Worm (Caenorhabditis elegans) whole organism, mixed stage, embryonic: ENCODE data around the gene F59B10.4.

Experiments
- M03D4.4 ChIP-seq: sonication (generic microtip); optimal IDR thresholded peaks from 2 replicates; lab custom pipeline; 2017; ENCODE audit warnings: mild to moderate bottlenecking, missing genetic modification characterization, missing compliant biosample characterization
- bed-3 ChIP-seq: fragments of 200-800 bp; sonication (Bioruptor generic); optimal IDR thresholded peaks from 3 replicates; lab custom pipeline; 2018; ENCODE audit warnings: mild to moderate bottlenecking, missing genetic modification characterization, moderate library complexity, missing compliant biosample characterization
- blmp-1 ChIP-seq: fragments of 150-350 bp; optimal IDR thresholded peaks from 2 replicates; lab custom pipeline; 2014; ENCODE audit warnings: missing biosample characterization, missing genetic modification characterization
- ceh-39 ChIP-seq: fragments of 150-350 bp; optimal IDR thresholded peaks from 2 replicates; lab custom pipeline; 2014; ENCODE audit warnings: missing biosample characterization, missing genetic modification characterization
- ceh-43 ChIP-seq: fragments of 200-800 bp; sonication (Bioruptor generic); optimal IDR thresholded peaks from 2 replicates; lab custom pipeline; 2018; ENCODE audit warnings: mild to moderate bottlenecking, missing genetic modification characterization, moderate library complexity, missing compliant biosample characterization
- ceh-83 ChIP-seq: fragments of 200-800 bp; sonication (Bioruptor generic); optimal IDR thresholded peaks from 2 replicates; lab custom pipeline; 2018; ENCODE audit warnings: mild to moderate bottlenecking, missing genetic modification characterization, missing compliant biosample characterization
- ces-1 ChIP-seq: fragments of 150-350 bp; optimal IDR thresholded peaks from 2 replicates; lab custom pipeline; 2014; ENCODE audit warnings: missing biosample characterization, missing genetic modification reagents, missing genetic modification characterization
- cnd-1 ChIP-seq: fragments of 200-800 bp; sonication (Bioruptor generic); optimal IDR thresholded peaks from 2 replicates; lab custom pipeline; 2018; ENCODE audit warnings: mild to moderate bottlenecking, missing genetic modification characterization, missing compliant biosample characterization
- drap-1 ChIP-seq: fragments of 200-800 bp; sonication (Bioruptor generic); optimal IDR thresholded peaks from 3 replicates; lab custom pipeline; 2018; ENCODE audit warnings: mild to moderate bottlenecking, missing genetic modification characterization, missing compliant biosample characterization
- elt-1 ChIP-seq: sonication (generic microtip); optimal IDR thresholded peaks from 2 replicates; lab custom pipeline; 2017; ENCODE audit warnings: missing genetic modification characterization, mild to moderate bottlenecking, missing compliant biosample characterization, antibody characterized with exemption, moderate library complexity, borderline replicate concordance; ENCODE audit not compliant: insufficient read depth
- elt-3 ChIP-seq: fragments of 150-350 bp; optimal IDR thresholded peaks from 2 replicates; lab custom pipeline; 2014; ENCODE audit warnings: missing biosample characterization, missing genetic modification characterization
- flh-1 ChIP-seq: fragments of 200-800 bp; sonication (Bioruptor generic); optimal IDR thresholded peaks from 2 replicates; lab custom pipeline; 2018; ENCODE audit warnings: mild to moderate bottlenecking, missing genetic modification characterization, moderate library complexity, missing compliant biosample characterization
- ham-2 ChIP-seq: fragments of 200-800 bp; sonication (Bioruptor generic); optimal IDR thresholded peaks from 2 replicates; lab custom pipeline; 2018; ENCODE audit warnings: mild to moderate bottlenecking, missing genetic modification characterization, missing compliant biosample characterization
- hlh-1 ChIP-seq: fragments of 150-350 bp; optimal IDR thresholded peaks from 2 replicates; lab custom pipeline; 2014; ENCODE audit warnings: missing biosample characterization, missing genetic modification reagents, missing genetic modification characterization
- lin-13 ChIP-seq: fragments of 150-350 bp; optimal IDR thresholded peaks from 2 replicates; lab custom pipeline; 2014; ENCODE audit warnings: missing biosample characterization, missing genetic modification characterization
- lin-32 ChIP-seq: fragments of 200-800 bp; sonication (Bioruptor generic); optimal IDR thresholded peaks from 2 replicates; lab custom pipeline; 2018; ENCODE audit warnings: mild to moderate bottlenecking, missing genetic modification characterization, missing compliant biosample characterization
- lsy-2 ChIP-seq: fragments of 150-350 bp; optimal IDR thresholded peaks from 2 replicates; lab custom pipeline; 2014; ENCODE audit warnings: missing biosample characterization, missing genetic modification characterization
- mab-5 ChIP-seq: fragments of 150-350 bp; optimal IDR thresholded peaks from 2 replicates; lab custom pipeline; 2014; ENCODE audit warnings: missing biosample characterization, missing genetic modification characterization
- mep-1 ChIP-seq: fragments of 150-350 bp; optimal IDR thresholded peaks from 2 replicates; lab custom pipeline; 2017; ENCODE audit warnings: missing biosample characterization, missing genetic modification reagents, missing genetic modification characterization, inconsistent platforms
- mls-2 ChIP-seq: sonication (generic microtip); optimal IDR thresholded peaks from 2 replicates; lab custom pipeline; 2016; ENCODE audit warnings: mild to moderate bottlenecking, missing genetic modification characterization, moderate library complexity, missing compliant biosample characterization
- nhr-12 ChIP-seq: fragments of 150-350 bp; optimal IDR thresholded peaks from 2 replicates; lab custom pipeline; 2014; ENCODE audit warnings: missing biosample characterization, missing genetic modification characterization
- nhr-2 ChIP-seq: fragments of 150-350 bp; optimal IDR thresholded peaks from 2 replicates; lab custom pipeline; 2014; ENCODE audit warnings: missing biosample characterization, missing genetic modification characterization
- nhr-237 ChIP-seq: fragments of 150-350 bp; optimal IDR thresholded peaks from 2 replicates; lab custom pipeline; 2014; ENCODE audit warnings: missing biosample characterization, missing genetic modification characterization
- nhr-28 ChIP-seq: fragments of 150-350 bp; optimal IDR thresholded peaks from 2 replicates; lab custom pipeline; 2014; ENCODE audit warnings: missing biosample characterization, missing genetic modification characterization
- nhr-76 ChIP-seq: sonication (generic microtip); optimal IDR thresholded peaks from 2 replicates; lab custom pipeline; 2017; ENCODE audit warnings: missing biosample characterization, missing genetic modification characterization
- pha-4 ChIP-seq: fragments of 150-350 bp; optimal IDR thresholded peaks from 2 replicates; lab custom pipeline; 2018; ENCODE audit warnings: missing biosample characterization, missing genetic modification reagents, missing genetic modification characterization
- sem-2 ChIP-seq: fragments of 200-800 bp; sonication (Bioruptor generic); optimal IDR thresholded peaks from 2 replicates; lab custom pipeline; 2018; ENCODE audit warnings: mild to moderate bottlenecking, missing genetic modification characterization, missing compliant biosample characterization
- snpc-4 ChIP-seq: fragments of 150-350 bp; optimal IDR thresholded peaks from 2 replicates; lab custom pipeline; 2014; ENCODE audit warnings: missing biosample characterization, missing genetic modification characterization
- sptf-1 ChIP-seq: sonication (generic microtip); optimal IDR thresholded peaks from 2 replicates; lab custom pipeline; 2017; ENCODE audit warnings: mild to moderate bottlenecking, missing genetic modification characterization, moderate library complexity, missing compliant biosample characterization
- tbx-8 ChIP-seq: fragments of 200-800 bp; sonication (Bioruptor generic); optimal IDR thresholded peaks from 2 replicates; lab custom pipeline; 2018; ENCODE audit warnings: mild to moderate bottlenecking, missing genetic modification characterization, moderate library complexity, missing compliant biosample characterization
- unc-120 ChIP-seq: sonication (generic microtip); optimal IDR thresholded peaks from 2 replicates; lab custom pipeline; 2017; ENCODE audit warnings: missing genetic modification characterization, missing compliant biosample characterization; ENCODE audit not compliant: poor library complexity, severe bottlenecking
- unc-39 ChIP-seq: fragments of 150-350 bp; optimal IDR thresholded peaks from 2 replicates; lab custom pipeline; 2014; ENCODE audit warnings: missing biosample characterization, missing genetic modification characterization
- unc-62 ChIP-seq: fragments of 150-350 bp; optimal IDR thresholded peaks from 2 replicates; lab custom pipeline; 2014; ENCODE audit warnings: missing biosample characterization, missing genetic modification reagents, missing genetic modification characterization
- zip-8 ChIP-seq: fragments of 150-350 bp; optimal IDR thresholded peaks from 2 replicates; lab custom pipeline; 2014; ENCODE audit warnings: missing biosample characterization, missing genetic modification characterization
- ztf-11 ChIP-seq: fragments of 150-350 bp; optimal IDR thresholded peaks from 2 replicates; lab custom pipeline; 2014; ENCODE audit warnings: missing biosample characterization, missing genetic modification characterization

Gene F59B10.4

DNA sequence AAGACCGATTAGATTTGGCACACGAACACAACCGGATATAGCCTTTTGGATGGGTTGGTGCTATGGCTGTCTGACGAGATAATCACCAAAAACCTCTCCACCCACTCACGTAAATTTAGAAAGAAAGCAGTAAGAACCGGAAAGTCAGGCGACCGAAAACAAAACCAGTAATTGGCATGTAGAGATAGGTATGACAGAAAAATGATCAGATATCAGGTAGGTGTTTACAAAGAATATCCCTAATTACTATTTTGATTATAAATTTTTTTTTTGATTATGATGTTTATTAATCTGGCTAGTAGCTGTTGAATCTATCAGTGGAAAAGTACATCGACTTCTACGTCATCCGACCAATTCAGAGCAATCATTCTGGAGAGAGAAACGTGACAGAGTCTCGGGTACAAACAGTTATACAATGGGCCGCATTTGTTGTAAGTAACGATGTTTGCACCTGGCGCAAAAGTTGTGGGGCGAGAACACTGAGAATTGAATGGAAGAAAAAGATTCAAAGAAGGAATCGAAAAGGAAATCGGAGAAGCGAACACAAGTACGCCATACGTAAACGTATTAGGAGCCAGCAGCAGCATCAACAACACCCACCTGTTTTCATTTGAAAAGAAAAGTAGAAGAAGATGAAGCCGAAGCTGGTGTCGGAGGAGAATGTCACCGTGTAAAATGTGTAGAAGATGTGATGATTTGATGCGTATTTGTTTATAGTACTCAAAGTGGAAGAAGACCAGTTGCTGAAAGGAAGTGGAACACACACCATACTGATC lies 32.1 kb upstream of the F59B10.4 start:
- TF ChIP-seq mep-1 (tag; lab: Kevin White, UChicago) = no peak
- no peak for TF ChIP-seq mls-2 (tag; lab: Kevin White, UChicago)
- TF ChIP-seq nhr-237 (tag; lab: Kevin White, UChicago) = no peak
- no peak for TF ChIP-seq bed-3
- no peak for TF ChIP-seq cnd-1 (tag; lab: Kevin White, UChicago)
- TF ChIP-seq drap-1 (GFP tag; lab: Kevin White, UChicago) = no peak
- no peak for TF ChIP-seq ztf-11
- TF ChIP-seq nhr-28 (tag; lab: Kevin White, UChicago) = no peak

DNA sequence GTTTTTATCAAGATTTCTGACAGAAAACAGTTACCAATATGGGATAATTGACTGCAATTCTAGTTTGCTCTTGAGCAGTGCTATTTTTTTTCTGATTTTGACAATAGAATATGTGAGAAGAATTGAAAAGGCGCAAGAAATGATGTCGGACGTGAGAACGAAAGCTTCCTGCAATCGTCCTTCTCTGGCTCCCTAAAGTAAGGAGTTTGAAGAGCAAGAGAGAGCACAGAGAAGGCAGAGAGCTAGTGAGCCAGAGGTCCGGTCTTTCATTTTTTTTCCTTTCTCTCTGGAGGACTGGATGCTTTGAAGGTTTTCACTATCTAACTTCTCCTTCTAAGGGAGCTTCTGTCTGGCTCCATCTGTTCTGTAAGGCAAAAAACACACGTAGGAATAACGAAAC lies 31.3 kb upstream of the F59B10.4 start:
- no peak for TF ChIP-seq elt-1 (tag; lab: Kevin White, UChicago)
- no peak for TF ChIP-seq sptf-1 (tag; lab: Kevin White, UChicago)
- TF ChIP-seq snpc-4 (tag; lab: Kevin White, UChicago) = no peak
- peak; percentile 13 for TF ChIP-seq ces-1
- TF ChIP-seq drap-1 (GFP tag; lab: Kevin White, UChicago) = no peak
- TF ChIP-seq nhr-28 (tag; lab: Kevin White, UChicago) = no peak
- TF ChIP-seq, all 35 proteins: peak for 1

ce11 chrII:10548778-10549671 lies 30.1 kb upstream of the F59B10.4 start:
- TF ChIP-seq ztf-11 (peak; percentile 68), mab-5 (no peak), lin-32 (GFP tag; lab: Kevin White, UChicago) (peak; percentile 32), bed-3 (no peak), hlh-1 (no peak), tbx-8 (no peak), M03D4.4 (tag; lab: Kevin White, UChicago) (no peak), drap-1 (GFP tag; lab: Kevin White, UChicago) (peak; percentile 11), elt-3 (tag; lab: Kevin White, UChicago) (no peak), lsy-2 (tag; lab: Kevin White, UChicago) (peak; percentile 30), sem-2 (GFP tag; lab: Kevin White, UChicago) (no peak), unc-120 (tag; lab: Kevin White, UChicago) (peak; percentile 71), cnd-1 (tag; lab: Kevin White, UChicago) (peak; percentile 63), nhr-28 (tag; lab: Kevin White, UChicago) (no peak), ham-2 (GFP tag; lab: Kevin White, UChicago) (peak; percentile 74), ceh-83 (no peak), mls-2 (tag; lab: Kevin White, UChicago) (peak; percentile 28), lin-13 (tag; lab: Kevin White, UChicago) (peak; percentile 67), ceh-43 (GFP tag; lab: Kevin White, UChicago) (no peak), ces-1 (peak; percentile 70), nhr-237 (tag; lab: Kevin White, UChicago) (peak; percentile 55), nhr-2 (tag; lab: Kevin White, UChicago) (peak; percentile 99), pha-4 (tag; lab: Kevin White, UChicago) (peak; percentile 85), sptf-1 (tag; lab: Kevin White, UChicago) (peak; percentile 68), snpc-4 (tag; lab: Kevin White, UChicago) (no peak), ceh-39 (peak; percentile 10), zip-8 (tag; lab: Kevin White, UChicago) (no peak), nhr-76 (no peak), elt-1 (tag; lab: Kevin White, UChicago) (no peak), unc-39 (tag; lab: Kevin White, UChicago) (no peak), nhr-12 (tag; lab: Kevin White, UChicago) (peak; percentile 42), unc-62 (GFP tag; lab: Kevin White, UChicago) (peak; percentile 65), flh-1 (GFP tag; lab: Kevin White, UChicago) (peak; percentile 22), blmp-1 (tag; lab: Kevin White, UChicago) (no peak), mep-1 (tag; lab: Kevin White, UChicago) (peak; percentile 57)
